Fruit fly (Drosophila melanogaster) whole organism, embryonic: ENCODE measurements around the gene CG5886.

Experiments
- Aef1 ChIP-seq: fragments of 200-800 bp; sonication (Bioruptor generic); IDR thresholded peaks from 3 replicates; pipeline ENCODE4 v1.3.6; 2022; ENCODE audit warnings: missing biosample characterization, missing genetic modification characterization
- Atf-2 ChIP-seq: fragments of 200-800 bp; sonication (Bioruptor generic); optimal IDR thresholded peaks from 2 replicates; lab custom pipeline; 2016; ENCODE audit warnings: missing biosample characterization, missing genetic modification characterization
- CG11398 ChIP-seq: fragments of 200-800 bp; sonication (Bioruptor generic); optimal IDR thresholded peaks from 2 replicates; lab custom pipeline; 2016; ENCODE audit warnings: missing biosample characterization, missing genetic modification characterization
- CG11723 ChIP-seq: fragments of 200-800 bp; sonication (Bioruptor generic); optimal IDR thresholded peaks from 2 replicates; lab custom pipeline; 2017; ENCODE audit warnings: missing biosample characterization, mild to moderate bottlenecking, missing genetic modification characterization
- CG14710 ChIP-seq: fragments of 200-800 bp; sonication (Bioruptor generic); optimal IDR thresholded peaks from 3 replicates; lab custom pipeline; 2019; ENCODE audit warnings: missing biosample characterization, mild to moderate bottlenecking, missing genetic modification characterization, moderate library complexity
- CG15269 ChIP-seq: fragments of 200-800 bp; sonication (Bioruptor generic); optimal IDR thresholded peaks from 2 replicates; lab custom pipeline; 2018; ENCODE audit warnings: missing biosample characterization, mild to moderate bottlenecking, missing genetic modification characterization, moderate library complexity
- CG16779 ChIP-seq: fragments of 200-800 bp; sonication (Bioruptor generic); IDR thresholded peaks from 2 replicates; pipeline ENCODE4 v1.3.6; 2022; ENCODE audit warnings: missing biosample characterization, missing genetic modification characterization
- CG17359 ChIP-seq: fragments of 200-800 bp; sonication (Bioruptor generic); optimal IDR thresholded peaks from 3 replicates; lab custom pipeline; 2018; ENCODE audit warnings: missing biosample characterization, mild to moderate bottlenecking, missing genetic modification characterization, moderate library complexity
- CG1792 ChIP-seq: fragments of 200-800 bp; sonication (Bioruptor generic); optimal IDR thresholded peaks from 2 replicates; lab custom pipeline; 2016; ENCODE audit warnings: missing biosample characterization, missing genetic modification characterization
- CG18599 ChIP-seq: fragments of 200-800 bp; sonication (Bioruptor generic); optimal IDR thresholded peaks from 3 replicates; lab custom pipeline; 2017; ENCODE audit warnings: missing biosample characterization, missing genetic modification characterization, mild to moderate bottlenecking, moderate library complexity, missing genetic modification reagents
- CG31365 ChIP-seq: fragments of 200-800 bp; sonication (Bioruptor generic); optimal IDR thresholded peaks from 2 replicates; lab custom pipeline; 2018; ENCODE audit warnings: missing biosample characterization, mild to moderate bottlenecking, missing genetic modification characterization
- CG31441 ChIP-seq: fragments of 200-800 bp; sonication (Bioruptor generic); IDR thresholded peaks from 2 replicates; pipeline ENCODE4 v1.3.6; 2022; ENCODE audit warnings: missing biosample characterization, missing genetic modification characterization
- CG32767 ChIP-seq: fragments of 200-800 bp; sonication (Bioruptor generic); IDR thresholded peaks from 2 replicates; pipeline ENCODE4 v1.3.6; 2022; ENCODE audit warnings: missing biosample characterization, missing genetic modification characterization
- CG4404 ChIP-seq: fragments of 200-800 bp; sonication (Bioruptor generic); IDR thresholded peaks from 2 replicates; pipeline ENCODE4 v1.3.6; 2022; ENCODE audit warnings: missing biosample characterization, missing genetic modification characterization
- CG5180 ChIP-seq: fragments of 200-800 bp; sonication (Bioruptor generic); optimal IDR thresholded peaks from 3 replicates; lab custom pipeline; 2017; ENCODE audit warnings: missing biosample characterization, missing genetic modification characterization, mild to moderate bottlenecking, moderate library complexity, missing genetic modification reagents
- CG5953 ChIP-seq: fragments of 200-800 bp; sonication (Bioruptor generic); IDR thresholded peaks from 2 replicates; pipeline ENCODE4 v1.3.6; 2022; ENCODE audit warnings: missing biosample characterization, missing genetic modification characterization
- CG6654 ChIP-seq: fragments of 200-800 bp; sonication (Bioruptor generic); optimal IDR thresholded peaks from 2 replicates; lab custom pipeline; 2017; ENCODE audit warnings: missing biosample characterization, mild to moderate bottlenecking, missing genetic modification characterization
- CG8359 ChIP-seq: fragments of 200-800 bp; sonication (Bioruptor generic); optimal IDR thresholded peaks from 2 replicates; lab custom pipeline; 2017; ENCODE audit warnings: missing biosample characterization, mild to moderate bottlenecking, missing genetic modification characterization, borderline replicate concordance
- CG8388 ChIP-seq: fragments of 200-800 bp; sonication (Bioruptor generic); optimal IDR thresholded peaks from 2 replicates; lab custom pipeline; 2019; ENCODE audit warnings: missing biosample characterization, mild to moderate bottlenecking, missing genetic modification characterization, moderate library complexity
- D19A ChIP-seq: fragments of 200-800 bp; optimal IDR thresholded peaks from 3 replicates; lab custom pipeline; 2019; ENCODE audit warnings: missing biosample characterization, mild to moderate bottlenecking, missing genetic modification characterization, moderate library complexity
- Dad ChIP-seq: fragments of 200-800 bp; sonication (Bioruptor generic); optimal IDR thresholded peaks from 3 replicates; lab custom pipeline; 2016; ENCODE audit warnings: missing biosample characterization, missing genetic modification characterization
- GATAe ChIP-seq: fragments of 200-800 bp; sonication (Bioruptor generic); conservative IDR thresholded peaks from 2 replicates; pipeline ENCODE4 v1.3.6; 2022; ENCODE audit warnings: missing biosample characterization, missing genetic modification characterization
- HLH54F ChIP-seq: fragments of 200-800 bp; sonication (Bioruptor generic); optimal IDR thresholded peaks from 3 replicates; lab custom pipeline; 2016; ENCODE audit warnings: missing biosample characterization, missing genetic modification characterization
- Hmr ChIP-seq: fragments of 200-800 bp; sonication (Bioruptor generic); optimal IDR thresholded peaks from 3 replicates; lab custom pipeline; 2017; ENCODE audit warnings: mild to moderate bottlenecking, missing biosample characterization, missing genetic modification reagents, missing genetic modification characterization
- Hr51 ChIP-seq, 2 experiments: fragments of 200-800 bp; sonication (Bioruptor generic); optimal IDR thresholded peaks; 2 replicates in 1 of 2; 3 replicates in 1 of 2; lab custom pipeline; 2016 to 2018; ENCODE audit warnings: missing biosample characterization in 2 of 2, missing genetic modification characterization in 2 of 2, mild to moderate bottlenecking in 1 of 2, moderate library complexity in 1 of 2
- Ravus ChIP-seq: fragments of 200-800 bp; sonication (Bioruptor generic); IDR thresholded peaks from 2 replicates; pipeline ENCODE4 v1.3.6; 2022; ENCODE audit warnings: missing biosample characterization, missing genetic modification characterization
- Rfx ChIP-seq: fragments of 200-800 bp; sonication (Bioruptor generic); IDR thresholded peaks from 2 replicates; pipeline ENCODE4 v1.3.6; 2022; ENCODE audit warnings: missing biosample characterization, missing genetic modification characterization
- Side ChIP-seq: fragments of 200-800 bp; sonication (Bioruptor generic); optimal IDR thresholded peaks from 2 replicates; lab custom pipeline; 2016; ENCODE audit warnings: missing biosample characterization, missing genetic modification characterization
- Sry-β ChIP-seq: fragments of 200-800 bp; sonication (Bioruptor generic); optimal IDR thresholded peaks from 2 replicates; lab custom pipeline; 2018; ENCODE audit warnings: missing biosample characterization, mild to moderate bottlenecking, missing genetic modification characterization, moderate library complexity
- cwo ChIP-seq: fragments of 200-800 bp; sonication (Bioruptor generic); optimal IDR thresholded peaks from 3 replicates; lab custom pipeline; 2017; ENCODE audit warnings: missing biosample characterization, missing genetic modification characterization, mild to moderate bottlenecking, moderate library complexity, missing genetic modification reagents
- da ChIP-seq: fragments of 200-800 bp; sonication (Bioruptor generic); optimal IDR thresholded peaks from 2 replicates; lab custom pipeline; 2016; ENCODE audit warnings: missing biosample characterization, missing genetic modification characterization
- dmrt11E ChIP-seq: fragments of 200-800 bp; sonication (Bioruptor generic); optimal IDR thresholded peaks from 3 replicates; lab custom pipeline; 2018; ENCODE audit warnings: missing biosample characterization, mild to moderate bottlenecking, missing genetic modification characterization, moderate library complexity
- fd96Cb ChIP-seq: fragments of 200-800 bp; sonication (Bioruptor generic); optimal IDR thresholded peaks from 2 replicates; lab custom pipeline; 2018; ENCODE audit warnings: missing biosample characterization, mild to moderate bottlenecking, missing genetic modification characterization, moderate library complexity
- fru ChIP-seq: fragments of >200 bp; optimal IDR thresholded peaks from 2 replicates; lab custom pipeline; 2017
- grn ChIP-seq: fragments of 200-800 bp; sonication (Bioruptor generic); optimal IDR thresholded peaks from 3 replicates; lab custom pipeline; 2017; ENCODE audit warnings: missing biosample characterization, missing genetic modification characterization
- gro ChIP-seq: fragments of 200-800 bp; sonication (Bioruptor generic); optimal IDR thresholded peaks from 2 replicates; lab custom pipeline; 2016; ENCODE audit warnings: missing biosample characterization, missing genetic modification characterization
- gsb ChIP-seq: fragments of 200-800 bp; sonication (Bioruptor generic); IDR thresholded peaks from 2 replicates; pipeline ENCODE4 v1.3.6; 2022; ENCODE audit warnings: missing biosample characterization, missing genetic modification characterization
- ind ChIP-seq: fragments of 200-800 bp; sonication (Bioruptor generic); optimal IDR thresholded peaks from 3 replicates; lab custom pipeline; 2016; ENCODE audit warnings: missing biosample characterization, missing genetic modification characterization
- inv ChIP-seq: fragments of 200-800 bp; sonication (Bioruptor generic); IDR thresholded peaks from 2 replicates; pipeline ENCODE4 v1.3.6; 2022; ENCODE audit warnings: missing biosample characterization, missing genetic modification characterization; ENCODE audit not compliant: partially characterized antibody
- jumu ChIP-seq: fragments of 200-800 bp; sonication (Bioruptor generic); optimal IDR thresholded peaks from 3 replicates; lab custom pipeline; 2016; ENCODE audit warnings: missing biosample characterization, missing genetic modification characterization
- lola ChIP-seq, 3 experiments: fragments of >200 bp in 2 of 3; fragments of 200-800 bp in 1 of 3; sonication (Bioruptor generic) in 1 of 3; optimal IDR thresholded peaks; 2 replicates each; lab custom pipeline; 2017 to 2019; ENCODE audit warnings: missing biosample characterization in 3 of 3, missing genetic modification characterization in 3 of 3, mild to moderate bottlenecking in 1 of 3, moderate library complexity in 1 of 3
- org-1 ChIP-seq: fragments of 200-800 bp; sonication (Bioruptor generic); optimal IDR thresholded peaks from 2 replicates; lab custom pipeline; 2017; ENCODE audit warnings: missing biosample characterization, missing genetic modification characterization
- pho ChIP-seq: fragments of 200-800 bp; sonication (Bioruptor generic); optimal IDR thresholded peaks from 2 replicates; lab custom pipeline; 2016; ENCODE audit warnings: missing biosample characterization, missing genetic modification characterization
- psq ChIP-seq: fragments of 200-800 bp; sonication (Bioruptor generic); optimal IDR thresholded peaks from 2 replicates; lab custom pipeline; 2017; ENCODE audit warnings: missing biosample characterization, missing genetic modification characterization
- scrt ChIP-seq: fragments of 200-800 bp; sonication (Bioruptor generic); optimal IDR thresholded peaks from 2 replicates; lab custom pipeline; 2018; ENCODE audit warnings: missing biosample characterization, mild to moderate bottlenecking, missing genetic modification characterization, moderate library complexity
- sim ChIP-seq: fragments of 200-800 bp; sonication (Bioruptor generic); IDR thresholded peaks from 2 replicates; pipeline ENCODE4 v1.3.6; 2022; ENCODE audit warnings: missing biosample characterization, missing genetic modification characterization
- slbo ChIP-seq: fragments of 200-800 bp; sonication (Bioruptor generic); IDR thresholded peaks from 2 replicates; pipeline ENCODE4 v1.3.6; 2022; ENCODE audit warnings: missing biosample characterization, missing genetic modification characterization
- trh ChIP-seq: fragments of 200-800 bp; sonication (Bioruptor generic); optimal IDR thresholded peaks from 2 replicates; lab custom pipeline; 2016; ENCODE audit warnings: missing biosample characterization, missing genetic modification characterization
- unpg ChIP-seq: fragments of 200-800 bp; sonication (Bioruptor generic); optimal IDR thresholded peaks from 3 replicates; lab custom pipeline; 2018; ENCODE audit warnings: missing biosample characterization, mild to moderate bottlenecking, missing genetic modification characterization, moderate library complexity
- zf30C ChIP-seq: fragments of 200-800 bp; sonication (Bioruptor generic); optimal IDR thresholded peaks from 3 replicates; lab custom pipeline; 2018; ENCODE audit warnings: missing biosample characterization, mild to moderate bottlenecking, missing genetic modification characterization

The CG5886 gene

dm6 chr3R:25880971-25881809, 29.8 kb downstream of the CG5886 start, which contains the start of gene Tsp96F (continued):
- TF ChIP-seq CG4404 (GFP tag; lab: Robert Waterston, UW) (no peak), jumu (no peak), grn (no peak), CG1792 (GFP tag; lab: Kevin White, UChicago) (no peak), CG32767 (GFP tag; lab: Robert Waterston, UW) (no peak), CG17359 (tag; lab: Kevin White, UChicago) (peak; percentile 8), gsb (GFP tag; lab: Robert Waterston, UW) (no peak), fru (no peak), pho (no peak), trh (GFP tag; lab: Kevin White, UChicago) (no peak), Aef1 (GFP tag; lab: Robert Waterston, UW) (no peak), dmrt11E (no peak), CG8388 (no peak), Dad (peak; percentile 24), Rfx (GFP tag; lab: Robert Waterston, UW) (peak; percentile 35; the same call in 1 of the 2 replicates), zf30C (GFP tag; lab: Kevin White, UChicago) (no peak), CG31365 (tag; lab: Kevin White, UChicago) (no peak), scrt (GFP tag; lab: Kevin White, UChicago) (no peak), sim (GFP tag; lab: Robert Waterston, UW) (no peak), da (GFP tag; lab: Kevin White, UChicago) (no peak), psq (GFP tag; lab: Kevin White, UChicago) (no peak), slbo (GFP tag; lab: Robert Waterston, UW) (no peak), inv (GFP tag; lab: Robert Waterston, UW) (peak; percentile 44; the same call in 1 of the 2 replicates), cwo (no peak), lola (GFP tag; optimal IDR thresholded peaks at IDR 0.05; lab: Kevin White, UChicago) (no peak), CG15269 (tag; lab: Kevin White, UChicago) (no peak), Sry-β (GFP tag; lab: Kevin White, UChicago) (no peak), unpg (GFP tag; lab: Kevin White, UChicago) (no peak), Side (no peak), CG11398 (no peak), CG5953 (no peak), CG16779 (no peak), Atf-2 (GFP tag; lab: Kevin White, UChicago) (no peak), org-1 (GFP tag; lab: Kevin White, UChicago) (no peak), D19A (tag; lab: Kevin White, UChicago) (no peak), fd96Cb (no peak), CG8359 (no peak), Hr51 (GFP tag; optimal IDR thresholded peaks at IDR 0.05; lab: Kevin White, UChicago) (no peak), CG18599 (GFP tag; lab: Kevin White, UChicago) (no peak), Ravus (GFP tag; lab: Robert Waterston, UW) (no peak), CG11723 (GFP tag; lab: Kevin White, UChicago) (no peak), CG14710 (tag; lab: Kevin White, UChicago) (peak; percentile 53), HLH54F (GFP tag; lab: Kevin White, UChicago) (no peak), CG6654 (no peak), gro (GFP tag; lab: Kevin White, UChicago) (no peak), ind (GFP tag; lab: Kevin White, UChicago) (no peak), CG31441 (GFP tag; lab: Robert Waterston, UW) (no peak), Hmr (GFP tag; lab: Kevin White, UChicago) (peak; percentile 53), GATAe (GFP tag; lab: Robert Waterston, UW) (no peak), CG5180 (GFP tag; lab: Kevin White, UChicago) (no peak)
